Worm (Caenorhabditis elegans): ENCODE measurements around the gene bgal-2.

Gene bgal-2

DNA sequence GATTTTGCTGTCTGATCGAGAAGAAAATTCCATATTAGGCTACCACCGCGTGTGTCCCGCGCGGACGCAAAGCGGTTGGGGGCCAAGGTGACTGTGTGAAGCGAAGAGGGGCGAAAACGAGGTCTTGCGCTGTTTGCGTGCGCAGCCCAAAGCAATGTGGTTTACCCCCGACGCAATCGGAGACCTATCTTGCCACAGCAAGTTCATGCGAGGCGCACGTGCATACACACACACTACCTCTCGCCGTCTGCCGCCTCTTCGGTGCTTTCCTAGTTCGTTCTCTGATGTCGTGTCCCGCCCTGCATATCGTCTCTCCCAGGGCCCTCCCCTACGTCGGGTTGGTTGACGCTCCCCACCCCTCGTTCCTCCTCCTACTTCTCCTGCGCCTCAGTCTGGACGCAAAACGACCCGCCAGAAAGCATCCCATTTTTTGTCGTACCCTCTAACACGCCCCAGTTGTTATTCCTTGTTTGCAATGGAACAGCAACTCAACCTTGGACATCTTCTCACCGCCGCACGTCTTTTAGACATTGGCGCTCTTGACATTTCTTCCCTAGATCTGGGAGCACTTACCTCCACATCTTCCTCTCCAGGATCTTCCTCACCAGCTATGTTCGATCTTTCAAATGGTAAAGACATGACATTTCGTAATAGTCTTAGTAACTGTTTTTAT lies 42.1 kb upstream of the bgal-2 start, which contains the start of gene mdl-1 (continued):
- TF ChIP-seq fkh-10 (GFP tag; optimal IDR thresholded peaks at IDR 0.05) (peak; percentile 84), mef-2 (tag; optimal IDR thresholded peaks at IDR 0.05) (peak; percentile 65), nhr-11 (tag; optimal IDR thresholded peaks at IDR 0.05) (peak; percentile 58), unc-98 (GFP tag; IDR thresholded peaks at IDR 0.05) (peak; percentile 80), jun-1 (tag; optimal IDR thresholded peaks at IDR 0.05) (peak; percentile 94), aha-1 (tag; optimal IDR thresholded peaks at IDR 0.05) (no peak), lir-3 (tag; optimal IDR thresholded peaks at IDR 0.05; ENCODE audit: poor library complexity) (no peak), vab-15 (tag; optimal IDR thresholded peaks at IDR 0.05) (peak; percentile 42), F16B12.6 (tag; optimal IDR thresholded peaks at IDR 0.05) (no peak), mep-1 (tag; optimal IDR thresholded peaks at IDR 0.05) (peak; percentile 71), nhr-77 (tag; optimal IDR thresholded peaks at IDR 0.05) (peak; percentile 87), ceh-63 (GFP tag; optimal IDR thresholded peaks at IDR 0.05) (no peak), nhr-12 (tag; optimal IDR thresholded peaks at IDR 0.05) (no peak), dpl-1 (GFP tag; optimal IDR thresholded peaks at IDR 0.05) (peak; percentile 12 to 35 (median 32)), efl-1 (optimal IDR thresholded peaks at IDR 0.05) (peak; percentile 56 to 63), efl-1 (GFP tag; optimal IDR thresholded peaks at IDR 0.05 in 1 of 2) (peak; percentile 32 to 94), egl-13 (tag; optimal IDR thresholded peaks at IDR 0.05) (peak; percentile 67), isw-1 (GFP tag; IDR thresholded peaks at IDR 0.05) (peak; percentile 80), irx-1 (tag; optimal IDR thresholded peaks at IDR 0.05) (peak; percentile 68), pag-3 (tag; optimal IDR thresholded peaks at IDR 0.05; ENCODE audit: borderline replicate concordance, insufficient read depth) (no peak), hpl-2 (GFP tag; optimal IDR thresholded peaks at IDR 0.05) (no peak), swsn-7 (tag; optimal IDR thresholded peaks at IDR 0.05) (peak; percentile 76), sox-4 (tag; optimal IDR thresholded peaks at IDR 0.05) (peak; percentile 45), sup-37 (GFP tag; optimal IDR thresholded peaks at IDR 0.05) (peak; percentile 17), nhr-76 (tag; optimal IDR thresholded peaks at IDR 0.05) (no peak), fos-1 (tag; optimal IDR thresholded peaks at IDR 0.05) (peak; percentile 73), nhr-28 (tag; optimal IDR thresholded peaks at IDR 0.05) (no peak), blmp-1 (tag; optimal IDR thresholded peaks at IDR 0.05) (peak; percentile 42), nhr-84 (tag; optimal IDR thresholded peaks at IDR 0.05) (no peak), tbx-2 (tag; optimal IDR thresholded peaks at IDR 0.05) (peak; percentile 84), ceh-8 (GFP tag; optimal IDR thresholded peaks at IDR 0.05) (peak; percentile 78), egl-27 (tag; optimal IDR thresholded peaks at IDR 0.05) (peak; percentile 89 to 91), unc-30 (tag; optimal IDR thresholded peaks at IDR 0.05) (no peak), hlh-17 (GFP tag; optimal IDR thresholded peaks at IDR 0.05; ENCODE audit: borderline replicate concordance) (no peak), elt-2 (tag; optimal IDR thresholded peaks at IDR 0.05) (peak; percentile 24), zag-1 (tag; optimal IDR thresholded peaks at IDR 0.05) (no peak), ceh-88 (GFP tag; IDR thresholded peaks at IDR 0.05) (peak; percentile 55; the same call in 1 of the 2 replicates), alr-1 (tag; optimal IDR thresholded peaks at IDR 0.05; ENCODE audit: borderline replicate concordance) (no peak), C04F5.9 (tag; optimal IDR thresholded peaks at IDR 0.05) (no peak), xbp-1 (tag; optimal IDR thresholded peaks at IDR 0.05) (peak; percentile 70), lsy-2 (tag; optimal IDR thresholded peaks at IDR 0.05) (peak; percentile 77 to 87), elt-3 (tag; optimal IDR thresholded peaks at IDR 0.05) (peak in 4 of 6 experiments; percentile 5 to 85 (median 56)), nhr-237 (tag; optimal IDR thresholded peaks at IDR 0.05) (no peak), lin-39 (tag; optimal IDR thresholded peaks at IDR 0.05) (peak; percentile 56), skn-1 (tag; optimal IDR thresholded peaks at IDR 0.05) (peak; percentile 92), pax-3 (tag; optimal IDR thresholded peaks at IDR 0.05) (peak; percentile 68), lin-15B (tag; optimal IDR thresholded peaks at IDR 0.05) (no peak), efl-3 (GFP tag; optimal IDR thresholded peaks at IDR 0.05) (peak; percentile 43), rnt-1 (tag; optimal IDR thresholded peaks at IDR 0.05) (peak; percentile 94), fkh-4 (tag; optimal IDR thresholded peaks at IDR 0.05; ENCODE audit: borderline replicate concordance) (no peak), lin-35 (GFP tag; optimal IDR thresholded peaks at IDR 0.05) (peak; percentile 72 to 75), ztf-11 (tag; optimal IDR thresholded peaks at IDR 0.05) (peak in 1 of 2 experiments; percentile 33)

Measured in whole organism, L1 larva.